Fruit fly (Drosophila melanogaster) whole organism, pupa: ENCODE data around the gene Evi5.

Source experiments
- CG10348 ChIP-seq: fragments of 200-800 bp; sonication (Bioruptor generic); IDR thresholded peaks from 2 replicates; pipeline ENCODE4 v1.3.6; 2022; ENCODE audit warnings: missing biosample characterization, missing genetic modification characterization
- CG12605 ChIP-seq: fragments of 200-800 bp; sonication (Bioruptor generic); IDR thresholded peaks from 2 replicates; pipeline ENCODE4 v1.3.6; 2022; ENCODE audit warnings: missing biosample characterization, missing genetic modification characterization
- CG13204 ChIP-seq: fragments of 200-800 bp; sonication (Bioruptor generic); optimal IDR thresholded peaks from 2 replicates; lab custom pipeline; 2018; ENCODE audit warnings: missing biosample characterization, mild to moderate bottlenecking, missing genetic modification characterization, moderate library complexity
- CG14655 ChIP-seq: fragments of 200-800 bp; sonication (Bioruptor generic); optimal IDR thresholded peaks from 3 replicates; lab custom pipeline; 2017; ENCODE audit warnings: mild to moderate bottlenecking, missing biosample characterization, missing genetic modification reagents, missing genetic modification characterization
- CG15710 ChIP-seq: fragments of 200-800 bp; sonication (Bioruptor generic); optimal IDR thresholded peaks from 2 replicates; lab custom pipeline; 2018; ENCODE audit warnings: missing biosample characterization, mild to moderate bottlenecking, missing genetic modification characterization, moderate library complexity
- CG17806 ChIP-seq: fragments of 200-800 bp; sonication (Bioruptor generic); optimal IDR thresholded peaks from 2 replicates; lab custom pipeline; 2018; ENCODE audit warnings: missing biosample characterization, mild to moderate bottlenecking, missing genetic modification characterization, moderate library complexity
- CG32121 ChIP-seq: fragments of 200-800 bp; sonication (Bioruptor generic); IDR thresholded peaks from 2 replicates; pipeline ENCODE4 v1.3.6; 2022; ENCODE audit warnings: missing biosample characterization, missing genetic modification characterization
- CG34367 ChIP-seq: fragments of 200-800 bp; sonication (Bioruptor generic); optimal IDR thresholded peaks from 2 replicates; lab custom pipeline; 2018; ENCODE audit warnings: missing biosample characterization, mild to moderate bottlenecking, missing genetic modification characterization
- CG4496 ChIP-seq: fragments of 200-800 bp; sonication (Bioruptor generic); IDR thresholded peaks from 3 replicates; pipeline ENCODE4 v1.3.6; 2022; ENCODE audit warnings: missing biosample characterization, missing genetic modification characterization
- CG8159 ChIP-seq: fragments of 200-800 bp; sonication (Bioruptor generic); optimal IDR thresholded peaks from 3 replicates; lab custom pipeline; 2018; ENCODE audit warnings: missing biosample characterization, mild to moderate bottlenecking, missing genetic modification characterization, moderate library complexity
- CG8301 ChIP-seq: fragments of 200-800 bp; sonication (Bioruptor generic); optimal IDR thresholded peaks from 2 replicates; lab custom pipeline; 2018; ENCODE audit warnings: missing biosample characterization, mild to moderate bottlenecking, missing genetic modification characterization
- CG9948 ChIP-seq: fragments of 200-800 bp; sonication (Bioruptor generic); optimal IDR thresholded peaks from 2 replicates; lab custom pipeline; 2018; ENCODE audit warnings: missing biosample characterization, mild to moderate bottlenecking, missing genetic modification characterization, moderate library complexity
- D1 ChIP-seq: fragments of 200-800 bp; sonication (Bioruptor generic); optimal IDR thresholded peaks from 2 replicates; lab custom pipeline; 2018; ENCODE audit warnings: missing biosample characterization, mild to moderate bottlenecking, missing genetic modification characterization, moderate library complexity
- EcR ChIP-seq: fragments of 200-800 bp; sonication (Bioruptor generic); optimal IDR thresholded peaks from 3 replicates; lab custom pipeline; 2019; ENCODE audit warnings: missing biosample characterization, missing genetic modification characterization, mild to moderate bottlenecking, moderate library complexity, missing genetic modification reagents
- Ets98B ChIP-seq: fragments of 200-800 bp; sonication (Bioruptor generic); IDR thresholded peaks from 2 replicates; pipeline ENCODE4 v1.3.6; 2022; ENCODE audit warnings: missing biosample characterization, missing genetic modification characterization
- Pif1A ChIP-seq: fragments of 200-800 bp; sonication (Bioruptor generic); optimal IDR thresholded peaks from 3 replicates; lab custom pipeline; 2016; ENCODE audit warnings: missing biosample characterization, missing genetic modification characterization
- Pif1B ChIP-seq: fragments of 200-800 bp; sonication (Bioruptor generic); optimal IDR thresholded peaks from 3 replicates; lab custom pipeline; 2016; ENCODE audit warnings: missing biosample characterization, missing genetic modification characterization
- Snoo ChIP-seq: fragments of 200-800 bp; sonication (Bioruptor generic); optimal IDR thresholded peaks from 3 replicates; lab custom pipeline; 2017; ENCODE audit warnings: missing biosample characterization, mild to moderate bottlenecking, missing genetic modification characterization, inconsistent platforms
- fd96Ca ChIP-seq: fragments of 200-800 bp; sonication (Bioruptor generic); IDR thresholded peaks from 3 replicates; pipeline ENCODE4 v1.3.6; 2022; ENCODE audit warnings: missing biosample characterization, missing genetic modification characterization
- gl ChIP-seq: fragments of 200-800 bp; sonication (Bioruptor generic); optimal IDR thresholded peaks from 2 replicates; lab custom pipeline; 2018; ENCODE audit warnings: missing biosample characterization, mild to moderate bottlenecking, missing genetic modification characterization
- rn ChIP-seq: fragments of 200-800 bp; sonication (Bioruptor generic); IDR thresholded peaks from 2 replicates; pipeline ENCODE4 v1.3.6; 2022; ENCODE audit warnings: missing biosample characterization, missing genetic modification characterization

Gene Evi5

dm6 chrX:11425956-11426598 is 28.1 kb downstream of the Evi5 start:
- TF ChIP-seq CG8301 (no peak), CG4496 (GFP tag; lab: Robert Waterston, UW) (0 out of 3 replicates have a peak, but pooled peaks have one; percentile 14), rn (GFP tag; lab: Robert Waterston, UW) (no peak), CG14655 (no peak)
- TF ChIP-seq, all 21 proteins: peak for 1

- TF ChIP-seq Pif1A (GFP tag; lab: Kevin White, UChicago) (no peak), CG17806 (tag; lab: Kevin White, UChicago) (no peak), gl (tag; lab: Kevin White, UChicago) (no peak), CG9948 (no peak), CG8159 (tag; lab: Kevin White, UChicago) (no peak), CG34367 (tag; lab: Kevin White, UChicago) (no peak), fd96Ca (GFP tag; lab: Robert Waterston, UW) (no peak), CG12605 (GFP tag; lab: Robert Waterston, UW) (no peak), Pif1B (GFP tag; lab: Kevin White, UChicago) (no peak), CG4496 (GFP tag; lab: Robert Waterston, UW) (no peak), D1 (tag; lab: Kevin White, UChicago) (no peak), CG15710 (no peak), rn (GFP tag; lab: Robert Waterston, UW) (no peak), Snoo (tag; lab: Kevin White, UChicago) (no peak), CG8301 (no peak), CG13204 (GFP tag; lab: Kevin White, UChicago) (no peak), EcR (GFP tag; lab: Kevin White, UChicago) (no peak), CG10348 (GFP tag; lab: Robert Waterston, UW) (no peak), Ets98B (GFP tag; lab: Robert Waterston, UW) (no peak), CG32121 (GFP tag; lab: Robert Waterston, UW) (no peak)
These were observed 28.8 kb downstream of the Evi5 start for dm6 chrX:11425401-11425800.

- TF ChIP-seq fd96Ca (GFP tag; lab: Robert Waterston, UW) (no peak), CG8159 (tag; lab: Kevin White, UChicago) (no peak), CG9948 (no peak), CG32121 (GFP tag; lab: Robert Waterston, UW) (no peak), EcR (GFP tag; lab: Kevin White, UChicago) (no peak), CG13204 (GFP tag; lab: Kevin White, UChicago) (no peak)
These were observed 29.7 kb downstream of the Evi5 start for dm6 chrX:11424512-11424911.

dm6 chrX:11423277-11423717 is 30.9 kb downstream of the Evi5 start:
- TF ChIP-seq rn (GFP tag; lab: Robert Waterston, UW) (0 out of 2 replicates have a peak, but pooled peaks have one; percentile 9), D1 (tag; lab: Kevin White, UChicago) (no peak), gl (tag; lab: Kevin White, UChicago) (no peak), Pif1A (GFP tag; lab: Kevin White, UChicago) (peak; percentile 71), CG9948 (no peak), CG4496 (GFP tag; lab: Robert Waterston, UW) (peak; percentile 85), CG32121 (GFP tag; lab: Robert Waterston, UW) (peak; percentile 94), CG10348 (GFP tag; lab: Robert Waterston, UW) (no peak), CG34367 (tag; lab: Kevin White, UChicago) (no peak), CG12605 (GFP tag; lab: Robert Waterston, UW) (0 out of 2 replicates have a peak, but pooled peaks have one; percentile 55), fd96Ca (GFP tag; lab: Robert Waterston, UW) (peak; percentile 92), Ets98B (GFP tag; lab: Robert Waterston, UW) (peak; percentile 93), CG13204 (GFP tag; lab: Kevin White, UChicago) (no peak), CG8159 (tag; lab: Kevin White, UChicago) (peak; percentile 46), CG14655 (peak; percentile 51), CG8301 (peak; percentile 60), EcR (GFP tag; lab: Kevin White, UChicago) (no peak), CG15710 (no peak), Pif1B (GFP tag; lab: Kevin White, UChicago) (no peak), Snoo (tag; lab: Kevin White, UChicago) (peak; percentile 84), CG17806 (tag; lab: Kevin White, UChicago) (peak; percentile 3)

- TF ChIP-seq Ets98B (GFP tag; lab: Robert Waterston, UW) (no peak), Pif1A (GFP tag; lab: Kevin White, UChicago) (no peak), CG8301 (no peak), gl (tag; lab: Kevin White, UChicago) (no peak), CG14655 (no peak), Snoo (tag; lab: Kevin White, UChicago) (no peak), CG12605 (GFP tag; lab: Robert Waterston, UW) (no peak), EcR (GFP tag; lab: Kevin White, UChicago) (no peak), CG8159 (tag; lab: Kevin White, UChicago) (no peak), CG13204 (GFP tag; lab: Kevin White, UChicago) (no peak), CG17806 (tag; lab: Kevin White, UChicago) (no peak), fd96Ca (GFP tag; lab: Robert Waterston, UW) (no peak), CG34367 (tag; lab: Kevin White, UChicago) (no peak), CG32121 (GFP tag; lab: Robert Waterston, UW) (no peak), Pif1B (GFP tag; lab: Kevin White, UChicago) (no peak), CG9948 (no peak), CG10348 (GFP tag; lab: Robert Waterston, UW) (no peak), D1 (tag; lab: Kevin White, UChicago) (no peak)
- TF ChIP-seq, all 21 proteins: peak for 0
These were observed 31.7 kb downstream of the Evi5 start, which contains the start of gene Gs2 for dm6 chrX:11422532-11422931. Gene Gs2 (plus strand): TSS chrX:11422832.
